Fruit fly (Drosophila melanogaster) whole organism, embryonic: ENCODE measurements around the gene CG13996.

Experiments
- Awh ChIP-seq: fragments of 200-800 bp; sonication (Bioruptor generic); IDR thresholded peaks from 2 replicates; pipeline ENCODE4, ENCODE4 v1.3.6; 2022; ENCODE audit warnings: missing biosample characterization, missing genetic modification characterization
- B-H2 ChIP-seq: fragments of 200-800 bp; sonication (Bioruptor generic); optimal IDR thresholded peaks from 2 replicates; lab custom pipeline; 2018; ENCODE audit warnings: missing biosample characterization, mild to moderate bottlenecking, missing genetic modification characterization
- CG1024 ChIP-seq: fragments of 200-800 bp; sonication (Bioruptor generic); IDR thresholded peaks from 2 replicates; pipeline ENCODE4 v1.3.6; 2022; ENCODE audit warnings: missing biosample characterization, missing genetic modification characterization
- CG10654 ChIP-seq: fragments of 200-800 bp; sonication (Bioruptor generic); optimal IDR thresholded peaks from 2 replicates; lab custom pipeline; 2016; ENCODE audit warnings: missing biosample characterization, missing genetic modification characterization
- CG11398 ChIP-seq: fragments of 200-800 bp; sonication (Bioruptor generic); optimal IDR thresholded peaks from 2 replicates; lab custom pipeline; 2016; ENCODE audit warnings: missing biosample characterization, missing genetic modification characterization
- CG11560 ChIP-seq: fragments of 200-800 bp; sonication (Bioruptor generic); IDR thresholded peaks from 3 replicates; pipeline ENCODE4 v1.3.6; 2022; ENCODE audit warnings: missing biosample characterization, missing genetic modification characterization
- CG1233 ChIP-seq: fragments of 200-800 bp; sonication (Bioruptor generic); optimal IDR thresholded peaks from 4 replicates; lab custom pipeline; 2018; ENCODE audit warnings: missing biosample characterization, mild to moderate bottlenecking, missing genetic modification characterization
- CG13775 ChIP-seq: fragments of 200-800 bp; sonication (Bioruptor generic); optimal IDR thresholded peaks from 3 replicates; lab custom pipeline; 2017; ENCODE audit warnings: missing biosample characterization, mild to moderate bottlenecking, missing genetic modification characterization
- CG14710 ChIP-seq: fragments of 200-800 bp; sonication (Bioruptor generic); optimal IDR thresholded peaks from 3 replicates; lab custom pipeline; 2019; ENCODE audit warnings: missing biosample characterization, mild to moderate bottlenecking, missing genetic modification characterization, moderate library complexity
- CG14860 ChIP-seq: fragments of 200-800 bp; sonication (Bioruptor generic); IDR thresholded peaks from 3 replicates; pipeline ENCODE4 v1.3.6; 2022; ENCODE audit warnings: missing biosample characterization, missing genetic modification characterization; ENCODE audit not compliant: partially characterized antibody
- CG1603 ChIP-seq: fragments of 200-800 bp; sonication (Bioruptor generic); optimal IDR thresholded peaks from 2 replicates; lab custom pipeline; 2019; ENCODE audit warnings: missing biosample characterization, mild to moderate bottlenecking, missing genetic modification characterization, moderate library complexity
- CG17829 ChIP-seq: fragments of 200-800 bp; optimal IDR thresholded peaks from 2 replicates; lab custom pipeline; 2019; ENCODE audit warnings: missing biosample characterization, mild to moderate bottlenecking, missing genetic modification characterization, moderate library complexity
- CG2875 ChIP-seq: fragments of 200-800 bp; sonication (Bioruptor generic); optimal IDR thresholded peaks from 2 replicates; lab custom pipeline; 2017; ENCODE audit warnings: missing biosample characterization, mild to moderate bottlenecking, missing genetic modification characterization, missing genetic modification reagents
- CG30020 ChIP-seq: fragments of 200-800 bp; optimal IDR thresholded peaks from 2 replicates; lab custom pipeline; 2019; ENCODE audit warnings: missing biosample characterization, mild to moderate bottlenecking, missing genetic modification characterization, moderate library complexity
- CG3838 ChIP-seq: fragments of 200-800 bp; sonication (Bioruptor generic); optimal IDR thresholded peaks from 3 replicates; lab custom pipeline; 2016; ENCODE audit warnings: missing biosample characterization, missing genetic modification characterization
- CG4854 ChIP-seq: fragments of 200-800 bp; sonication (Bioruptor generic); optimal IDR thresholded peaks from 2 replicates; lab custom pipeline; 2016; ENCODE audit warnings: missing biosample characterization, missing genetic modification characterization, inconsistent platforms
- CG6791 ChIP-seq: fragments of 200-800 bp; sonication (Bioruptor generic); IDR thresholded peaks from 3 replicates; pipeline ENCODE4 v1.3.6; 2022; ENCODE audit warnings: missing biosample characterization, missing genetic modification characterization; ENCODE audit not compliant: partially characterized antibody
- CG7839 ChIP-seq: fragments of 200-800 bp; sonication (Bioruptor generic); optimal IDR thresholded peaks from 3 replicates; lab custom pipeline; 2018; ENCODE audit warnings: missing biosample characterization, mild to moderate bottlenecking, missing genetic modification characterization, moderate library complexity
- CG7963 ChIP-seq: fragments of 200-800 bp; sonication (Bioruptor generic); IDR thresholded peaks from 3 replicates; pipeline ENCODE4 v1.3.6; 2022; ENCODE audit warnings: missing biosample characterization, missing genetic modification characterization; ENCODE audit not compliant: partially characterized antibody
- CG8089 ChIP-seq: fragments of 200-800 bp; sonication (Bioruptor generic); optimal IDR thresholded peaks from 3 replicates; lab custom pipeline; 2016; ENCODE audit warnings: missing biosample characterization, missing genetic modification characterization
- CG9932 ChIP-seq: fragments of 200-800 bp; sonication (Bioruptor generic); IDR thresholded peaks from 2 replicates; pipeline ENCODE4 v1.3.6; 2022; ENCODE audit warnings: missing biosample characterization, missing genetic modification characterization
- Drgx ChIP-seq: fragments of 200-800 bp; sonication (Bioruptor generic); IDR thresholded peaks from 2 replicates; pipeline ENCODE4 v1.3.6; 2022; ENCODE audit warnings: missing biosample characterization, missing genetic modification characterization
- Hr51 ChIP-seq, 2 experiments: fragments of 200-800 bp; sonication (Bioruptor generic); optimal IDR thresholded peaks; 2 replicates in 1 of 2; 3 replicates in 1 of 2; lab custom pipeline; 2016 to 2018; ENCODE audit warnings: missing biosample characterization in 2 of 2, missing genetic modification characterization in 2 of 2, mild to moderate bottlenecking in 1 of 2, moderate library complexity in 1 of 2
- Jarid2 ChIP-seq: fragments of 200-800 bp; sonication (Bioruptor generic); optimal IDR thresholded peaks from 3 replicates; lab custom pipeline; 2017; ENCODE audit warnings: mild to moderate bottlenecking, missing biosample characterization, missing genetic modification reagents, missing genetic modification characterization
- Lhr ChIP-seq: fragments of 200-800 bp; sonication (Bioruptor generic); optimal IDR thresholded peaks from 3 replicates; lab custom pipeline; 2017; ENCODE audit warnings: mild to moderate bottlenecking, missing biosample characterization, missing genetic modification reagents, missing genetic modification characterization
- Lpt ChIP-seq: fragments of >200 bp; optimal IDR thresholded peaks from 2 replicates; lab custom pipeline; 2018; ENCODE audit warnings: missing biosample characterization, missing genetic modification characterization
- Myb ChIP-seq: fragments of 200-800 bp; sonication (Bioruptor generic); optimal IDR thresholded peaks from 2 replicates; lab custom pipeline; 2016; ENCODE audit warnings: missing biosample characterization, missing genetic modification characterization
- NC2α ChIP-seq: fragments of 200-800 bp; sonication (Bioruptor generic); optimal IDR thresholded peaks from 2 replicates; lab custom pipeline; 2016; ENCODE audit warnings: missing biosample characterization, missing genetic modification characterization
- Nf-YC ChIP-seq: fragments of 200-800 bp; optimal IDR thresholded peaks from 3 replicates; lab custom pipeline; 2019; ENCODE audit warnings: missing biosample characterization, mild to moderate bottlenecking, missing genetic modification characterization, moderate library complexity
- Oaz ChIP-seq: fragments of 200-800 bp; sonication (Bioruptor generic); IDR thresholded peaks from 2 replicates; pipeline ENCODE4 v1.3.6; 2022; ENCODE audit warnings: missing biosample characterization, missing genetic modification characterization
- Spps ChIP-seq: fragments of 200-800 bp; sonication (Bioruptor generic); optimal IDR thresholded peaks from 2 replicates; lab custom pipeline; 2018; ENCODE audit warnings: missing biosample characterization, mild to moderate bottlenecking, missing genetic modification characterization
- ase ChIP-seq: fragments of 200-800 bp; sonication (Bioruptor generic); IDR thresholded peaks from 3 replicates; pipeline ENCODE4 v1.3.6; 2022; ENCODE audit warnings: missing biosample characterization, missing genetic modification characterization
- ato ChIP-seq: fragments of 200-800 bp; sonication (Bioruptor generic); IDR thresholded peaks from 2 replicates; pipeline ENCODE4 v1.3.6; 2022; ENCODE audit warnings: missing biosample characterization, missing genetic modification characterization; ENCODE audit not compliant: partially characterized antibody
- bsh ChIP-seq, 2 experiments: fragments of 200-800 bp; sonication (Bioruptor generic); optimal IDR thresholded peaks; 2 replicates each; lab custom pipeline; 2017 to 2018; ENCODE audit warnings: mild to moderate bottlenecking in 2 of 2, missing biosample characterization in 2 of 2, missing genetic modification characterization in 2 of 2, moderate library complexity in 1 of 2
- chinmo ChIP-seq: fragments of 200-800 bp; sonication (Bioruptor generic); IDR thresholded peaks from 4 replicates; pipeline ENCODE4 v1.3.6; 2022; ENCODE audit warnings: missing biosample characterization, missing genetic modification characterization; ENCODE audit not compliant: partially characterized antibody
- ci ChIP-seq: fragments of 200-800 bp; sonication (Bioruptor generic); IDR thresholded peaks from 3 replicates; pipeline ENCODE4 v1.3.6; 2022; ENCODE audit warnings: missing biosample characterization, missing genetic modification characterization
- crp ChIP-seq, 2 experiments: fragments of 200-800 bp; sonication (Bioruptor generic); optimal IDR thresholded peaks; 2 replicates in 1 of 2; 3 replicates in 1 of 2; lab custom pipeline; 2017; ENCODE audit warnings: missing biosample characterization in 2 of 2, missing genetic modification characterization in 2 of 2, mild to moderate bottlenecking in 1 of 2, moderate library complexity in 1 of 2
- dysf ChIP-seq: fragments of 200-800 bp; sonication (Bioruptor generic); IDR thresholded peaks from 3 replicates; pipeline ENCODE4 v1.3.6; 2022; ENCODE audit warnings: missing biosample characterization, missing genetic modification characterization
- gsb ChIP-seq: fragments of 200-800 bp; sonication (Bioruptor generic); IDR thresholded peaks from 2 replicates; pipeline ENCODE4 v1.3.6; 2022; ENCODE audit warnings: missing biosample characterization, missing genetic modification characterization
- ind ChIP-seq: fragments of 200-800 bp; sonication (Bioruptor generic); optimal IDR thresholded peaks from 3 replicates; lab custom pipeline; 2016; ENCODE audit warnings: missing biosample characterization, missing genetic modification characterization
- jing ChIP-seq: fragments of 200-800 bp; sonication (Bioruptor generic); optimal IDR thresholded peaks from 2 replicates; lab custom pipeline; 2018; ENCODE audit warnings: missing biosample characterization, mild to moderate bottlenecking, missing genetic modification characterization
- kah ChIP-seq: fragments of 200-800 bp; sonication (Bioruptor generic); optimal IDR thresholded peaks from 2 replicates; lab custom pipeline; 2018; ENCODE audit warnings: missing biosample characterization, mild to moderate bottlenecking, missing genetic modification characterization
- mirr ChIP-seq: fragments of 200-800 bp; sonication (Bioruptor generic); optimal IDR thresholded peaks from 3 replicates; lab custom pipeline; 2018; ENCODE audit warnings: missing biosample characterization, mild to moderate bottlenecking, missing genetic modification characterization
- nau ChIP-seq: fragments of 200-800 bp; sonication (Bioruptor generic); optimal IDR thresholded peaks from 3 replicates; lab custom pipeline; 2017; ENCODE audit warnings: missing biosample characterization, mild to moderate bottlenecking, missing genetic modification characterization, missing genetic modification reagents
- nom ChIP-seq: fragments of 200-800 bp; sonication (Bioruptor generic); optimal IDR thresholded peaks from 2 replicates; lab custom pipeline; 2017; ENCODE audit warnings: missing biosample characterization, missing genetic modification characterization, mild to moderate bottlenecking, moderate library complexity, missing genetic modification reagents
- oc ChIP-seq: fragments of 200-800 bp; sonication (Bioruptor generic); optimal IDR thresholded peaks from 2 replicates; lab custom pipeline; 2018; ENCODE audit warnings: missing biosample characterization, mild to moderate bottlenecking, missing genetic modification characterization, moderate library complexity
- org-1 ChIP-seq: fragments of 200-800 bp; sonication (Bioruptor generic); optimal IDR thresholded peaks from 2 replicates; lab custom pipeline; 2017; ENCODE audit warnings: missing biosample characterization, missing genetic modification characterization
- slbo ChIP-seq: fragments of 200-800 bp; sonication (Bioruptor generic); IDR thresholded peaks from 2 replicates; pipeline ENCODE4 v1.3.6; 2022; ENCODE audit warnings: missing biosample characterization, missing genetic modification characterization
- zen2 ChIP-seq: fragments of 200-800 bp; sonication (Bioruptor generic); IDR thresholded peaks from 3 replicates; pipeline ENCODE4 v1.3.6; 2022; ENCODE audit warnings: missing biosample characterization, missing genetic modification characterization; ENCODE audit not compliant: partially characterized antibody

CG13996 gene

dm6 chr2L:6048542-6048941 lies 27.9 kb downstream of the CG13996 start, which contains the start of the genes CG34179 and slmo (continued):
- TF ChIP-seq crp (GFP tag; optimal IDR thresholded peaks at IDR 0.05; lab: Kevin White, UChicago) (peak; percentile 2 to 90), nom (GFP tag; lab: Kevin White, UChicago) (no peak), CG14710 (peak; percentile 99), NC2α (GFP tag; lab: Kevin White, UChicago) (no peak), CG4854 (GFP tag; lab: Kevin White, UChicago) (no peak)

dm6 chr2L:6050575-6050974 lies 29.9 kb downstream of the CG13996 start, which contains the start of gene CG9135:
CG9135 (plus strand) TSS chr2L:6050800.
- TF ChIP-seq Awh (no peak), jing (GFP tag; lab: Kevin White, UChicago) (no peak), B-H2 (peak; percentile 11), CG1024 (GFP tag; lab: Robert Waterston, UW) (no peak), CG7839 (no peak), CG30020 (tag; lab: Kevin White, UChicago) (peak; percentile 72), CG14860 (peak; percentile 99), CG2875 (GFP tag; lab: Kevin White, UChicago) (no peak), zen2 (GFP tag; lab: Robert Waterston, UW) (peak; percentile 99), Jarid2 (GFP tag; lab: Kevin White, UChicago) (no peak), Myb (GFP tag; lab: Kevin White, UChicago) (peak; percentile 20), oc (tag; lab: Kevin White, UChicago) (no peak), Nf-YC (tag; lab: Kevin White, UChicago) (no peak), gsb (no peak), ato (GFP tag; lab: Robert Waterston, UW) (peak; percentile 99), CG17829 (peak; percentile 34), org-1 (no peak), CG6791 (GFP tag; lab: Robert Waterston, UW) (peak; percentile 100), bsh (GFP tag; optimal IDR thresholded peaks at IDR 0.05; lab: Kevin White, UChicago) (no peak), CG1603 (tag; lab: Kevin White, UChicago) (peak; percentile 66), mirr (GFP tag; lab: Kevin White, UChicago) (no peak), CG11560 (tag; lab: Robert Waterston, UW) (no peak), dysf (no peak), CG3838 (GFP tag; lab: Kevin White, UChicago) (no peak), kah (no peak), CG11398 (no peak), CG13775 (GFP tag; lab: Kevin White, UChicago) (no peak), CG1233 (GFP tag; lab: Kevin White, UChicago) (no peak), Lhr (GFP tag; lab: Kevin White, UChicago) (peak; percentile 56), slbo (GFP tag; lab: Robert Waterston, UW) (0 out of 2 replicates have a peak, but pooled peaks have one; percentile 8), Hr51 (GFP tag; optimal IDR thresholded peaks at IDR 0.05; lab: Kevin White, UChicago) (no peak), Spps (no peak), ci (GFP tag; lab: Robert Waterston, UW) (no peak), nau (GFP tag; lab: Kevin White, UChicago) (no peak), CG8089 (GFP tag; lab: Kevin White, UChicago) (no peak), CG9932 (GFP tag; lab: Robert Waterston, UW) (peak; percentile 59; the same call in 1 of the 2 replicates), chinmo (GFP tag; lab: Robert Waterston, UW) (peak; percentile 98), Lpt (GFP tag; lab: Kevin White, UChicago) (no peak), Drgx (GFP tag; lab: Robert Waterston, UW) (no peak), Oaz (GFP tag; lab: Robert Waterston, UW) (no peak), CG7963 (peak; percentile 100), ase (GFP tag; lab: Robert Waterston, UW) (no peak), ind (GFP tag; lab: Kevin White, UChicago) (no peak), CG10654 (GFP tag; lab: Kevin White, UChicago) (no peak)
